Worm (Caenorhabditis elegans): Measurements from ENCODE around the gene col-79.

The col-79 gene

DNA sequence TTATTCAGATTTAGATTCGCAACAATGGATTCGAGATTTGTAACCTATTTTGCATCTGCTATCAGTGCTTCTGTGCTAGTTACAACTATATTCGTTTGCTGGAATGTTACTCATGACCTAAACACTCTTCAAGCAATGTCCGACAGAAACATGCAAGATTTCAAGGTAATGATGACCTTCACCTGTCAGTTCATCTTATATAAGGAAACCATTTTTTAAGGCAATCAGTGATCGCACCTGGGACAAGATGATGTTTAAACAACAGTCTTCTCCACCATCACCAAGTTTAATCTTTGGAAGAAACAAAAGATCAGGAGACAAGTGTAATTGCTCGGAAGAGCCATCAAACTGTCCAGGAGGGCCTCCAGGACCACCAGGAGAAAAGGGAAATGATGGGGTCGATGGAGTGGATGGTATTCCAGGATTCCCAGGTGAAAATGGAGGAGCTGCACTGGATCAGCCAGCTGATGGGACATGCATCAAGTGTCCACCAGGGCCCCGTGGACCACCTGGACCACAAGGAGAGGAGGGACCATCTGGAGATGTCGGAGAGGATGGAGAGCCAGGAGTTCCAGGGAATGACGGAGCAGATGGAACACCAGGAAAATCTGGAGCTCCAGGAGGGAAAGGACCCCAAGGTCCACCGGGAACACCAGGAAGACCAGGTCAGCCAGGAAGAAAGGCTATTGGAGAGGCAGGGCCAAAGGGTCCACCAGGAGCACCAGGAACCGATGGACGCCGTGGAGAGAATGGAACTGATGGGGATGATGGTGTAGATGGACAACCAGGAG lies at the start of gene col-79:
Gene col-79 (plus strand): TSS at position 20 of the 791 bp plus-strand sequence.
- TF ChIP-seq pha-4 (tag; optimal IDR thresholded peaks at IDR 0.05) (no peak), hlh-1 (tag; optimal IDR thresholded peaks at IDR 0.05) (no peak), M03D4.4 (tag; optimal IDR thresholded peaks at IDR 0.05) (no peak), nhr-76 (tag; optimal IDR thresholded peaks at IDR 0.05) (no peak), mls-2 (tag; optimal IDR thresholded peaks at IDR 0.05) (no peak), sptf-1 (tag; optimal IDR thresholded peaks at IDR 0.05) (no peak), lsy-2 (tag; optimal IDR thresholded peaks at IDR 0.05) (no peak), drap-1 (GFP tag; optimal IDR thresholded peaks at IDR 0.05) (no peak), ham-2 (GFP tag; optimal IDR thresholded peaks at IDR 0.05) (no peak), unc-39 (tag; optimal IDR thresholded peaks at IDR 0.05) (no peak), lin-13 (tag; optimal IDR thresholded peaks at IDR 0.05) (no peak), ztf-11 (tag; optimal IDR thresholded peaks at IDR 0.05) (no peak), lin-32 (GFP tag; optimal IDR thresholded peaks at IDR 0.05) (no peak), zip-8 (tag; optimal IDR thresholded peaks at IDR 0.05) (no peak)

DNA sequence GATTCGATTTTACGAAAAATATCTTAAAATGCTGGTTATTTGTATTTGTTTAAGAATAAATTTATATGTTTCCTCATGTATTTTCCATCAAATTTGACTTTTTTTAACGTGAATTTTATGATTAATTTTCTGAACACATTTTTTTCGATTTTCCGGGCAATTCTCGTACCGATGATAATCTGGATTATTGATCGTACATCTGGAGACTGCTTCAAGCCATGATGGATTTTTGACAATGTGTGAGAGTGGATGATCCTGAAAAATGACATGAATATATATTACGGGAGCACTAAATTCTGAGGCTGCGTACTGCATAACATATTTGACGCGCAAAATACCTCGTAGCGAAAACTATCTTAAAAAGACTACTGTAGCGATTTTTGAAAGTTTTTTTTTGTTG lies 49.0 kb upstream of the col-79 start:
- TF ChIP-seq unc-120 (tag; optimal IDR thresholded peaks at IDR 0.05; ENCODE audit: poor library complexity, severe bottlenecking) (no peak), nhr-2 (tag; optimal IDR thresholded peaks at IDR 0.05) (no peak), mab-5 (tag; optimal IDR thresholded peaks at IDR 0.05) (no peak), nhr-12 (tag; optimal IDR thresholded peaks at IDR 0.05) (no peak), snpc-4 (tag; optimal IDR thresholded peaks at IDR 0.05) (no peak), unc-62 (GFP tag; optimal IDR thresholded peaks at IDR 0.05) (no peak), tbx-8 (GFP tag; optimal IDR thresholded peaks at IDR 0.05) (no peak), ceh-39 (tag; optimal IDR thresholded peaks at IDR 0.05) (no peak), unc-39 (tag; optimal IDR thresholded peaks at IDR 0.05) (no peak), mep-1 (tag; optimal IDR thresholded peaks at IDR 0.05) (no peak), zip-8 (tag; optimal IDR thresholded peaks at IDR 0.05) (no peak), bed-3 (GFP tag; optimal IDR thresholded peaks at IDR 0.05) (no peak), ceh-83 (GFP tag; optimal IDR thresholded peaks at IDR 0.05) (no peak), ham-2 (GFP tag; optimal IDR thresholded peaks at IDR 0.05) (no peak), nhr-237 (tag; optimal IDR thresholded peaks at IDR 0.05) (no peak), sem-2 (GFP tag; optimal IDR thresholded peaks at IDR 0.05) (no peak), pha-4 (tag; optimal IDR thresholded peaks at IDR 0.05) (no peak)

DNA sequence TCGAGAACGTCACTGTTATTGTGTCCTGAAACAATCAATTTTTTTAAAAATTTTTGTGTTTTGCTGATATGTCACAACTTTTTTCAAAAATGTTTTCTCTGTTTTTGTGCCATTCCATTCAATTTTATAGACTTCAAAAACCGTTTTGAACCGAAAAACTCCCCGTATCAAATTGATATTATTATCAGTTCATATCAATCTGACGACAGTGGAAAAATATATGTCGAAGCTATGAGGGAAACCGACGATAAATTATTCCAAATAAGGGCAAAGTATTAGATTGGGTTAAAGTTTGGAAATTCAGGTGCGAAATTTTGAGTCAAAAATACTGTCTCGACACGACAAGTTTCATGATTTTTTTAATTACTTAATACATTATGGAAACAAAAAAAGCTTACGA lies 47.0 kb upstream of the col-79 start:
- no peak for TF ChIP-seq nhr-28 (tag; optimal IDR thresholded peaks at IDR 0.05)

DNA sequence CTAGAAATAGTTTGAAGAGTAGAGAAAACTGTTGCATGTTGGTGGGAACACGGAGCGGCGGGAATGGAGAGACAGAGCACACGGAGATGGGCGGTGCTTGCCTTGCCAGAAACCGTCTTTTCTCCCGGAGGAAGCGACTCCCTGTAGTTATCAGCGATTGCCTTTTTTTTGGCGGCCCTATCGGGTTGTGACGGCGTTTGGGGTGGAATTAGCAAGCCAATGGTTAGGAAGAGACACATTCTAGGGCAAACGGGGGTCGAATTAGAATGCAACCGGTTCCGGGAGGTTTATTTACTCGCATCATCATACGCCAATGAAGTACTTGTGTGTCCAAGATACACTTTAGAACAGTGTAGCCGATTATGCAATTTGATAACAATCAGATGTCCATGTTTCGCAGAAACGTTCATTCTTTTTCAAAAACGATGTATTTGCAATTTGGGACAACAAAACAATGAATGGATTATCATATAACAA lies 45.7 kb upstream of the col-79 start, which contains the start of gene lact-3:
Gene lact-3 (minus strand): TSS at position 51 of the 477 bp plus-strand sequence.
- TF ChIP-seq snpc-4 (tag; optimal IDR thresholded peaks at IDR 0.05) = no peak

DNA sequence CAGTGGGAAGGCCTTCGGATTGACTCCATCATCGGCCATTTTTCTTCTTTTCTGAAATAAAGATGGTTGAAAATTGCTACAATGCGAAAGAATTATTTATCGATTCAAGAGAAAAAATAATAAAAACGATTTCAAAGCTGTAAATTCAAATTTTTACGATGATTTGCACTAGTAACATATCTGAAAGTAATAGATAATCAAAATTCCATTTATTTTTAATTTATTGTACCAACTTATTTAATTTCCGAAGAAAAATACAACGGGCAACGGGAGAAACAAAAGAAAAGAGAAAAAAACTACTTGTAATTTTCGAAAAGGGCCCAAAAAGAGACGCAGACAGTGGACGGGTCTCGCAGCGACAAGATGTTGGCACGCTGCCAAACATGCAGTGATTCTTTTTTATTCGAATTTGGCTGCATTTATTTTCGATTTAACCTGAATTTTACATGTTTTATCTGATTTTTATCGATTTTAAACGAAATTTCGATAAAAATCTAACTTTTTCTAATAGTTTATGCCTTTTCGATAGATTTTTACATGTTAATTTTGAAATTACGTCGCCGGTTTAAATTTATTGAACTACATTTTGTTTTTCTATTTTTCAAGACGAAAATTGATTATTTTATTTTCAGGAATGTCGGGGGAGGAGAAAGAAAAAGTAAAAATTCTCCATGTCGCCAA lies 44.7 kb upstream of the col-79 start, which contains the start of the genes snu-13 and rsp-7:
Gene snu-13 (minus strand): TSS at position 51 of the 681 bp plus-strand sequence.
Gene rsp-7 (plus strand): TSS at position 631 of the 681 bp plus-strand sequence.
- TF ChIP-seq sptf-1 (tag; optimal IDR thresholded peaks at IDR 0.05) (no peak), mab-5 (tag; optimal IDR thresholded peaks at IDR 0.05) (no peak), nhr-237 (tag; optimal IDR thresholded peaks at IDR 0.05) (peak; percentile 69), zip-8 (tag; optimal IDR thresholded peaks at IDR 0.05) (no peak), snpc-4 (tag; optimal IDR thresholded peaks at IDR 0.05) (no peak), ztf-11 (tag; optimal IDR thresholded peaks at IDR 0.05) (no peak), ham-2 (GFP tag; optimal IDR thresholded peaks at IDR 0.05) (no peak), pha-4 (tag; optimal IDR thresholded peaks at IDR 0.05) (no peak), unc-120 (tag; optimal IDR thresholded peaks at IDR 0.05; ENCODE audit: poor library complexity, severe bottlenecking) (peak; percentile 72), ceh-43 (GFP tag; optimal IDR thresholded peaks at IDR 0.05) (no peak), unc-39 (tag; optimal IDR thresholded peaks at IDR 0.05) (no peak), nhr-28 (tag; optimal IDR thresholded peaks at IDR 0.05) (no peak), elt-1 (tag; optimal IDR thresholded peaks at IDR 0.05; ENCODE audit: borderline replicate concordance, insufficient read depth) (no peak), ceh-39 (tag; optimal IDR thresholded peaks at IDR 0.05) (peak; percentile 52), elt-3 (tag; optimal IDR thresholded peaks at IDR 0.05) (no peak), lsy-2 (tag; optimal IDR thresholded peaks at IDR 0.05) (peak; percentile 70), hlh-1 (tag; optimal IDR thresholded peaks at IDR 0.05) (peak; percentile 57), lin-32 (GFP tag; optimal IDR thresholded peaks at IDR 0.05) (no peak), bed-3 (GFP tag; optimal IDR thresholded peaks at IDR 0.05) (no peak), flh-1 (GFP tag; optimal IDR thresholded peaks at IDR 0.05) (no peak), drap-1 (GFP tag; optimal IDR thresholded peaks at IDR 0.05) (no peak), mep-1 (tag; optimal IDR thresholded peaks at IDR 0.05) (peak; percentile 87), sem-2 (GFP tag; optimal IDR thresholded peaks at IDR 0.05) (no peak), M03D4.4 (tag; optimal IDR thresholded peaks at IDR 0.05) (no peak), ceh-83 (GFP tag; optimal IDR thresholded peaks at IDR 0.05) (no peak), nhr-2 (tag; optimal IDR thresholded peaks at IDR 0.05) (no peak), lin-13 (tag; optimal IDR thresholded peaks at IDR 0.05) (peak; percentile 61), ces-1 (GFP tag; optimal IDR thresholded peaks at IDR 0.05) (peak; percentile 34), cnd-1 (tag; optimal IDR thresholded peaks at IDR 0.05) (no peak), nhr-12 (tag; optimal IDR thresholded peaks at IDR 0.05) (no peak), tbx-8 (GFP tag; optimal IDR thresholded peaks at IDR 0.05) (no peak), mls-2 (tag; optimal IDR thresholded peaks at IDR 0.05) (no peak), unc-62 (GFP tag; optimal IDR thresholded peaks at IDR 0.05) (peak; percentile 31), blmp-1 (tag; optimal IDR thresholded peaks at IDR 0.05) (no peak), nhr-76 (tag; optimal IDR thresholded peaks at IDR 0.05) (no peak)

Data from whole organism, mixed stage, embryonic.